Worm (Caenorhabditis elegans) whole organism, late embryonic: ENCODE results near the gene mcu-1.

Experiments
- C38D4.7 ChIP-seq: fragments of 200-800 bp; sonication (Bioruptor generic); optimal IDR thresholded peaks from 2 replicates; lab custom pipeline; 2018; ENCODE audit warnings: mild to moderate bottlenecking, missing genetic modification characterization, moderate library complexity, missing compliant biosample characterization
- ets-4 ChIP-seq: sonication (generic microtip); optimal IDR thresholded peaks from 2 replicates; lab custom pipeline; 2016; ENCODE audit warnings: missing genetic modification characterization, missing compliant biosample characterization
- gmeb-2 ChIP-seq: sonication (generic microtip); optimal IDR thresholded peaks from 2 replicates; lab custom pipeline; 2016; ENCODE audit warnings: missing genetic modification characterization, inconsistent platforms, missing compliant biosample characterization
- nhr-232 ChIP-seq: sonication (generic microtip); optimal IDR thresholded peaks from 2 replicates; lab custom pipeline; 2016; ENCODE audit warnings: missing genetic modification characterization, missing compliant biosample characterization
- syd-9 ChIP-seq: sonication (generic microtip); optimal IDR thresholded peaks from 2 replicates; lab custom pipeline; 2016; ENCODE audit warnings: mild to moderate bottlenecking, missing genetic modification characterization, moderate library complexity, missing compliant biosample characterization
- tbx-7 ChIP-seq: sonication (generic microtip); optimal IDR thresholded peaks from 2 replicates; lab custom pipeline; 2016; ENCODE audit warnings: missing genotype, missing genetic modification characterization, missing compliant biosample characterization

ce11 chrIV:5937106-5937505 lies 1.9 kb downstream of the mcu-1 start:
- TF ChIP-seq C38D4.7 (GFP tag; lab: Kevin White, UChicago) (no peak), ets-4 (no peak), syd-9 (no peak), nhr-232 (tag; lab: Kevin White, UChicago) (no peak), gmeb-2 (tag; lab: Kevin White, UChicago) (no peak), tbx-7 (no peak)
